Worm (Caenorhabditis elegans) whole organism, young adult: Measurements from ENCODE around the gene nimk-1.

ENCODE experiments used
- F52B5.7 ChIP-seq: sonication (generic microtip); optimal IDR thresholded peaks from 2 replicates; lab custom pipeline; 2016; ENCODE audit warnings: mild to moderate bottlenecking, missing genetic modification characterization, missing compliant biosample characterization
- K11D2.4 ChIP-seq: fragments of 200-800 bp; sonication (Bioruptor generic); IDR thresholded peaks from 2 replicates; pipeline ENCODE4 v1.3.6; 2022; ENCODE audit warnings: missing genetic modification reagents, missing genetic modification characterization, missing compliant biosample characterization
- dpl-1 ChIP-seq: fragments of 150-350 bp; optimal IDR thresholded peaks from 2 replicates; lab custom pipeline; 2014; ENCODE audit warnings: missing biosample characterization, missing genetic modification reagents, missing genetic modification characterization
- let-607 ChIP-seq, 2 experiments: fragments of 200-800 bp in 1 of 2; sonication (Bioruptor generic) in 1 of 2; sonication (generic microtip) in 1 of 2; optimal IDR thresholded peaks; 2 replicates each; lab custom pipeline; 2016 to 2018; ENCODE audit warnings: mild to moderate bottlenecking in 2 of 2, missing compliant biosample characterization in 2 of 2, missing genetic modification characterization in 2 of 2, moderate library complexity in 2 of 2, missing genotype in 1 of 2
- madf-8 ChIP-seq: fragments of 200-800 bp; sonication (Bioruptor generic); conservative IDR thresholded peaks from 2 replicates; pipeline ENCODE4 v1.3.6; 2022; ENCODE audit warnings: missing genetic modification reagents, missing genetic modification characterization, missing compliant biosample characterization
- ztf-3 ChIP-seq: fragments of 200-800 bp; sonication (Bioruptor generic); optimal IDR thresholded peaks from 2 replicates; lab custom pipeline; 2018; ENCODE audit warnings: mild to moderate bottlenecking, missing genetic modification characterization, missing compliant biosample characterization

DNA sequence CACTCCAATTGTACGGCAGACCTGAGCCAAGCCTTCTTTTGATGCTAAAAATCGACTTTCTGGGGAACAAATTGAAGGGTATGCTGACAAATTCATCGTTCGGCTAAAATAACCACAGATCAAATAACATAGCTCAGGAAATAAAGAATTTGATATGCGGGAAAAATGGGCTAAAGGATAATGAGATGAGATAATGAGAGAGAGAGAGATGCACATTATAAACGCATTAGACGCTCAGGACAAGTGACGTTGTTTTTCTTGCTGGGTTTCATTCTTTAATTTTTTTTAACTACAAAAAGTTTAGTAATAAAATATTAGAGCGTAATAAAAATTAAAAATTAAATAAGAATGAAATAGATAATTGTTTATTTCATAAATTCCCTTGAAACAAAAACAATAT is 20.9 kb upstream of the nimk-1 start, which contains the start of gene srh-69:
- TF ChIP-seq madf-8 (GFP tag; lab: Robert Waterston, UW) = no peak
- TF ChIP-seq K11D2.4 (GFP tag; lab: Robert Waterston, UW) = no peak
- TF ChIP-seq F52B5.7 = no peak
- TF ChIP-seq ztf-3 (GFP tag; lab: Kevin White, UChicago) = no peak
- TF ChIP-seq dpl-1 (GFP tag; lab: Kevin White, UChicago) = no peak
- TF ChIP-seq let-607 (tag; optimal IDR thresholded peaks at IDR 0.05; lab: Kevin White, UChicago) = no peak
